Worm (Caenorhabditis elegans): ENCODE measurements around the gene W03F9.4.

ce11 chrV:130186-130585 lies 21.0 kb downstream of the W03F9.4 start:
- TF ChIP-seq F44E2.7 (GFP tag; IDR thresholded peaks at IDR 0.05) (no peak), daf-12 (tag; optimal IDR thresholded peaks at IDR 0.05) (no peak), aly-2 (tag; optimal IDR thresholded peaks at IDR 0.05) (no peak)
